Worm (Caenorhabditis elegans): ENCODE data around the gene C24D10.6.

- TF ChIP-seq him-1 (tag; optimal IDR thresholded peaks at IDR 0.05) (no peak), dao-5 (tag; optimal IDR thresholded peaks at IDR 0.05) (no peak)
Observed at ce11 chrIV:5160171-5160570, at the start of gene C24D10.6, which contains the start of gene C24D10.4.
